Worm (Caenorhabditis elegans): Measurements from ENCODE around the gene F59B10.2.

- no peak for TF ChIP-seq drap-1 (GFP tag; optimal IDR thresholded peaks at IDR 0.05)
- no peak for TF ChIP-seq nhr-28 (tag; optimal IDR thresholded peaks at IDR 0.05)
- no peak for TF ChIP-seq ztf-11 (tag; optimal IDR thresholded peaks at IDR 0.05)
- no peak for TF ChIP-seq mep-1 (tag; optimal IDR thresholded peaks at IDR 0.05)
- TF ChIP-seq elt-1 (tag; optimal IDR thresholded peaks at IDR 0.05; ENCODE audit: borderline replicate concordance, insufficient read depth): no peak
- TF ChIP-seq unc-62 (GFP tag; optimal IDR thresholded peaks at IDR 0.05): no peak
- TF ChIP-seq lin-13 (tag; optimal IDR thresholded peaks at IDR 0.05): no peak
- no peak for TF ChIP-seq ces-1 (GFP tag; optimal IDR thresholded peaks at IDR 0.05)
- TF ChIP-seq tbx-8 (GFP tag; optimal IDR thresholded peaks at IDR 0.05): no peak
- no peak for TF ChIP-seq lsy-2 (tag; optimal IDR thresholded peaks at IDR 0.05)
- TF ChIP-seq nhr-237 (tag; optimal IDR thresholded peaks at IDR 0.05): no peak
- no peak for TF ChIP-seq elt-3 (tag; optimal IDR thresholded peaks at IDR 0.05)
These were observed 15.2 kb downstream of the F59B10.2 start, which contains the start of gene ZK666.14 for ce11 chrII:10494467-10494866.

Measured in whole organism, mixed stage, embryonic.